Worm (Caenorhabditis elegans) whole organism, young adult: ENCODE data around the gene sas-7.
A peak's percentile ranks its signal among the peaks of the same experiment; 100 is the strongest.

Experiments
- B0035.1 ChIP-seq: sonication (generic microtip); optimal IDR thresholded peaks from 2 replicates; lab custom pipeline; 2016; ENCODE audit warnings: missing genetic modification characterization, mild to moderate bottlenecking, missing compliant biosample characterization, missing genotype, missing genetic modification reagents
- B0336.3 ChIP-seq: fragments of 200-800 bp; sonication (Bioruptor generic); IDR thresholded peaks from 2 replicates; pipeline ENCODE4 v1.3.6; 2022; ENCODE audit warnings: missing genetic modification characterization, missing compliant biosample characterization
- F23B12.7 ChIP-seq: sonication (generic microtip); optimal IDR thresholded peaks from 2 replicates; lab custom pipeline; 2017; ENCODE audit warnings: missing genetic modification characterization, mild to moderate bottlenecking, missing compliant biosample characterization, antibody characterized with exemption, moderate library complexity; ENCODE audit not compliant: insufficient read depth
- F33H1.4 ChIP-seq: fragments of 200-800 bp; sonication (Bioruptor generic); IDR thresholded peaks from 2 replicates; pipeline ENCODE4 v1.3.6; 2022; ENCODE audit warnings: missing genetic modification reagents, missing genetic modification characterization, missing compliant biosample characterization
- F37B4.10 ChIP-seq: fragments of 200-800 bp; sonication (Bioruptor generic); IDR thresholded peaks from 2 replicates; pipeline ENCODE4 v1.3.6; 2022; ENCODE audit warnings: missing genetic modification characterization, missing compliant biosample characterization
- F49E8.2 ChIP-seq: sonication (generic microtip); optimal IDR thresholded peaks from 3 replicates; lab custom pipeline; 2017; ENCODE audit warnings: missing genetic modification characterization, mild to moderate bottlenecking, missing compliant biosample characterization, antibody characterized with exemption, moderate library complexity; ENCODE audit not compliant: insufficient read depth
- F52B5.7 ChIP-seq: sonication (generic microtip); optimal IDR thresholded peaks from 2 replicates; lab custom pipeline; 2016; ENCODE audit warnings: mild to moderate bottlenecking, missing genetic modification characterization, missing compliant biosample characterization
- Y95B8A.8 ChIP-seq: fragments of 200-800 bp; sonication (Bioruptor generic); IDR thresholded peaks from 2 replicates; pipeline ENCODE4 v1.3.6; 2022; ENCODE audit warnings: missing genetic modification reagents, missing genetic modification characterization, missing compliant biosample characterization
- athp-1 ChIP-seq: sonication (generic microtip); optimal IDR thresholded peaks from 2 replicates; lab custom pipeline; 2017; ENCODE audit warnings: mild to moderate bottlenecking, missing genetic modification characterization, missing compliant biosample characterization
- attf-5 ChIP-seq: fragments of 200-800 bp; sonication (Bioruptor generic); optimal IDR thresholded peaks from 2 replicates; lab custom pipeline; 2018; ENCODE audit warnings: mild to moderate bottlenecking, missing genetic modification characterization, missing compliant biosample characterization
- attf-6 ChIP-seq: fragments of 200-800 bp; sonication (Bioruptor generic); IDR thresholded peaks from 2 replicates; pipeline ENCODE4 v1.3.6; 2022; ENCODE audit warnings: missing genetic modification reagents, missing genetic modification characterization, missing compliant biosample characterization
- cebp-1 ChIP-seq, 2 experiments: fragments of 200-800 bp in 1 of 2; sonication (Bioruptor generic) in 1 of 2; sonication (generic microtip) in 1 of 2; IDR thresholded peaks in 1 of 2; optimal IDR thresholded peaks in 1 of 2; 2 replicates each; pipeline versions ENCODE4 v1.3.6 to Lab custom; 2017 to 2022; ENCODE audit warnings: missing compliant biosample characterization in 2 of 2, missing genetic modification characterization in 2 of 2, mild to moderate bottlenecking in 1 of 2, missing genetic modification reagents in 1 of 2, moderate library complexity in 1 of 2
- ceh-40 ChIP-seq: fragments of 200-800 bp; sonication (Bioruptor generic); IDR thresholded peaks from 2 replicates; pipeline ENCODE4 v1.3.6; 2022; ENCODE audit warnings: missing genetic modification characterization, missing compliant biosample characterization
- dpff-1 ChIP-seq: sonication (generic microtip); optimal IDR thresholded peaks from 2 replicates; lab custom pipeline; 2017; ENCODE audit warnings: mild to moderate bottlenecking, missing genetic modification characterization, missing compliant biosample characterization
- hlh-26 ChIP-seq: fragments of 200-800 bp; sonication (Bioruptor generic); conservative IDR thresholded peaks from 2 replicates; pipeline ENCODE4 v1.3.6; 2022; ENCODE audit warnings: missing genetic modification reagents, missing genetic modification characterization, missing compliant biosample characterization
- hmg-20 ChIP-seq: fragments of 200-800 bp; sonication (Bioruptor generic); IDR thresholded peaks from 2 replicates; pipeline ENCODE4 v1.3.6; 2022; ENCODE audit warnings: missing genetic modification reagents, missing genetic modification characterization, missing compliant biosample characterization
- hsf-1 ChIP-seq: fragments of 200-800 bp; sonication (Bioruptor generic); IDR thresholded peaks from 2 replicates; pipeline ENCODE4 v1.3.6; 2022; ENCODE audit warnings: missing genetic modification reagents, missing genetic modification characterization, missing compliant biosample characterization
- lin-35 ChIP-seq, 3 experiments: fragments of 150-350 bp in 2 of 3; sonication (generic microtip) in 1 of 3; optimal IDR thresholded peaks; 2 replicates each; lab custom pipeline; 2014 to 2018; ENCODE audit warnings: missing biosample characterization in 3 of 3, missing genetic modification characterization in 3 of 3, missing genetic modification reagents in 3 of 3
- lin-54 ChIP-seq: fragments of 200-800 bp; sonication (Bioruptor generic); optimal IDR thresholded peaks from 2 replicates; lab custom pipeline; 2018; ENCODE audit warnings: mild to moderate bottlenecking, missing genetic modification characterization, missing compliant biosample characterization
- madf-10 ChIP-seq: sonication (generic microtip); optimal IDR thresholded peaks from 2 replicates; lab custom pipeline; 2016; ENCODE audit warnings: mild to moderate bottlenecking, missing genetic modification characterization, missing compliant biosample characterization
- madf-8 ChIP-seq: fragments of 200-800 bp; sonication (Bioruptor generic); conservative IDR thresholded peaks from 2 replicates; pipeline ENCODE4 v1.3.6; 2022; ENCODE audit warnings: missing genetic modification reagents, missing genetic modification characterization, missing compliant biosample characterization
- mel-28 ChIP-seq: sonication (generic microtip); optimal IDR thresholded peaks from 2 replicates; lab custom pipeline; 2016; ENCODE audit warnings: borderline replicate concordance, mild to moderate bottlenecking, missing genetic modification characterization, missing compliant biosample characterization
- nfya-2 ChIP-seq: fragments of 200-800 bp; sonication (Bioruptor generic); IDR thresholded peaks from 2 replicates; pipeline ENCODE4 v1.3.6; 2022; ENCODE audit warnings: missing genetic modification reagents, missing genetic modification characterization, missing compliant biosample characterization
- nfyb-1 ChIP-seq: fragments of 200-800 bp; sonication (Bioruptor generic); IDR thresholded peaks from 2 replicates; pipeline ENCODE4 v1.3.6; 2022; ENCODE audit warnings: missing genetic modification reagents, missing genetic modification characterization, missing compliant biosample characterization
- nhr-27 ChIP-seq: fragments of 200-800 bp; sonication (Bioruptor generic); optimal IDR thresholded peaks from 2 replicates; lab custom pipeline; 2018; ENCODE audit warnings: mild to moderate bottlenecking, missing genetic modification characterization, moderate library complexity, missing compliant biosample characterization
- nhr-80 ChIP-seq: sonication (generic microtip); optimal IDR thresholded peaks from 2 replicates; lab custom pipeline; 2016; ENCODE audit warnings: missing genetic modification characterization, missing compliant biosample characterization
- pha-4 ChIP-seq: fragments of 150-350 bp; sonication (generic microtip); optimal IDR thresholded peaks from 2 replicates; lab custom pipeline; 2014; ENCODE audit warnings: missing biosample characterization, missing genetic modification reagents, missing genetic modification characterization
- snpc-4 ChIP-seq, 5 experiments: fragments of 150-350 bp in 1 of 5; sonication (generic microtip) in 4 of 5; optimal IDR thresholded peaks; 2 replicates each; lab custom pipeline; 2014 to 2018; ENCODE audit warnings: missing genetic modification characterization in 5 of 5, missing biosample characterization in 3 of 5, antibody characterized with exemption in 2 of 5, mild to moderate bottlenecking in 2 of 5, missing compliant biosample characterization in 2 of 5, missing genotype in 2 of 5, moderate library complexity in 2 of 5, missing genetic modification reagents in 1 of 5
- tbp1 ChIP-seq: fragments of 200-800 bp; sonication (Bioruptor generic); optimal IDR thresholded peaks from 2 replicates; lab custom pipeline; 2018; ENCODE audit warnings: mild to moderate bottlenecking, missing genetic modification characterization, missing compliant biosample characterization
- tbx-9 ChIP-seq: sonication (generic microtip); optimal IDR thresholded peaks from 2 replicates; lab custom pipeline; 2016; ENCODE audit warnings: borderline replicate concordance, missing genetic modification characterization, inconsistent platforms, missing compliant biosample characterization

sas-7 gene

DNA sequence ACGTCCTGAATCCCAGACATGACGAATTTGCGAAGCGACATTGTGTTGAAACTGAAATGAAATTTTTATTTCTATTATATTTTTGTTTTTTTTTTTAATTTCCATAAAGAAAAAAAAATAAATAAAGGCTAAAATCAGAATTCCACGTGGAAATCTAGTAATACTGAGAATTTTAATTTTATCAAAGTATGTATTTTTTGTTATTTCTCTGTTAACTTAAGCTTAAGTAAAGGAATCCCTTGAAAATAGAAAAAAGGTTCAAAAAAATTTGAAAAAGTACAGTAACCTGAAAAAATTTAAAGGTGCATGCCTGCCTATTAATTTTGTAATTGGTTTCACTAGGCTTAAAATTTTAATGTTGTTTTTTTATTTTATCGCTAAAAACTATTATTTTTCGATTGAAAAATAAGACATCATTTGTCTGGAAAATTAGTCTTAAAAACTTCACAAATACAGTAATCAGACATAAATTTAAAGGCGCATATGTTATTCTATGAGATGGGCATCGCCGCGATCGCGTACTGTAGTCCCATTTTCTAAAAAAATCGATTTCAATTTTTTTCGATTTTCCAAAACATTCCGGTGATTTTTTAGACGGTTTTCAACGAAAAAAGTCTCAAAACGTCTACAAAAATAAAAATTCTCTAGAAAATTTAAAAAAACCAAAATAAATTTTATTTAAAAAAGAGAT lies 9.7 kb downstream of the sas-7 start, which contains the start of gene nex-2 (continued):
- TF ChIP-seq nhr-27 (tag; lab: Kevin White, UChicago) (no peak), hlh-26 (no peak), hmg-20 (GFP tag; lab: Robert Waterston, UW) (no peak), F52B5.7 (tag; lab: Kevin White, UChicago) (no peak), madf-8 (GFP tag; lab: Robert Waterston, UW) (peak; percentile 83)
- TF ChIP-seq, all 124 proteins: peak for 7

DNA sequence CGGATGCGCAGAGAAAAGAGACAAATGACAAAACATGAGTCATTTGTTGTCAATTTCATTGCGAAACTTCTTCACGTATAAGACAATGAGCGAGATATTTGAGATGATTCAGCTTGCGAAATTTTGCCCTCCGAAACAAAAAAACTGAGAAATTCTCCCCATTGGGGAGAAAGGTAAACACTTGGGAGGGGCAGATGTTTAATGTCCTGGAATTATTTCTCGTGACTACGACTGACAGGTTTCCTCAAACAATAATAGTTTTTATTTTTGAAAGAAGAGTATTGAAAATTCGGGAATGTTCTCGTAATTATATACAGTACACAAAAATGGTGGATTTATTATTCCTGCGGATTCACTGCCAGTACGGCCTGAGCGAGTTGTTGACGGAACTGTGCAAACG lies 10.4 kb downstream of the sas-7 start:
- TF ChIP-seq attf-5 (GFP tag; lab: Kevin White, UChicago) = peak; percentile 6
- no peak for TF ChIP-seq attf-6 (GFP tag; lab: Robert Waterston, UW)
- 0 out of 2 replicates have a peak, but pooled peaks have one; percentile 29 for TF ChIP-seq B0336.3 (GFP tag; lab: Robert Waterston, UW)
- TF ChIP-seq lin-35 (GFP tag; optimal IDR thresholded peaks at IDR 0.05; lab: Kevin White, UChicago) = peak in 1 of 3 experiments; percentile 11
- peak; percentile 64; the same call in 1 of the 2 replicates for TF ChIP-seq cebp-1 (GFP tag; IDR thresholded peaks at IDR 0.05; lab: Robert Waterston, UW)
- peak; percentile 94 for TF ChIP-seq cebp-1 (tag; optimal IDR thresholded peaks at IDR 0.05; lab: Kevin White, UChicago)
- TF ChIP-seq tbx-9 (tag; lab: Kevin White, UChicago) = peak; percentile 56
- no peak for TF ChIP-seq F37B4.10 (GFP tag; lab: Robert Waterston, UW)
- TF ChIP-seq tbp1 (GFP tag; lab: Kevin White, UChicago) = no peak
- TF ChIP-seq hsf-1 (GFP tag; lab: Robert Waterston, UW) = peak; percentile 70; the same call in 1 of the 2 replicates
- 0 out of 2 replicates have a peak, but pooled peaks have one; percentile 37 for TF ChIP-seq nfyb-1 (GFP tag; lab: Robert Waterston, UW)

DNA sequence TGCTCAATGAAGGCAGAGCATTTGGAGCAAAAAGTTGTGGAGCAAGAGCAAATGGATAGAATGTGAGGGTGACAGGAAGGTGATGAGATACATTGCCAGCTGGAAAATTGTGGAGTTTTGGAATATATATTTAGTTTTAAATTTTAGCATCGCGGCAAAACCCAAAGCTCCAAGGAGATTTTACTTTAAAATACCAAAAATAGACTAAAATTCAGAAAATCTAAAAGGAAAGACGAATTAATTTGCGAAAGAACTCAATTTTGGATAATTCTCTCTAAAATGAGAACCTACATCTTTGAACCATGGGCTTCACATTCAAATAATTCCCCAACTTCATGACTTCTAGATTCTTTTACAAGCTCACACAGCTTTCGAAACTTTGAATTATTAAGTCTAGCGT lies 11.7 kb downstream of the sas-7 start, which contains the start of gene T07C4.12:
Gene T07C4.12, minus strand, starts transcription at position 101 of the 400 bp plus-strand sequence.
- no peak for TF ChIP-seq B0035.1 (tag; lab: Kevin White, UChicago)
- no peak for TF ChIP-seq hmg-20 (GFP tag; lab: Robert Waterston, UW)
- no peak for TF ChIP-seq F23B12.7 (tag; lab: Kevin White, UChicago)
- no peak for TF ChIP-seq pha-4
- no peak for TF ChIP-seq F49E8.2 (tag; lab: Kevin White, UChicago)
- no peak for TF ChIP-seq tbx-9 (tag; lab: Kevin White, UChicago)
- TF ChIP-seq madf-10 (tag; lab: Kevin White, UChicago) = no peak
- TF ChIP-seq lin-54 (GFP tag; lab: Kevin White, UChicago) = no peak
- TF ChIP-seq Y95B8A.8 = no peak
- TF ChIP-seq nhr-80 (tag; lab: Kevin White, UChicago) = no peak
- no peak for TF ChIP-seq ceh-40 (GFP tag; lab: Robert Waterston, UW)
- TF ChIP-seq hsf-1 (GFP tag; lab: Robert Waterston, UW) = no peak
- no peak for TF ChIP-seq F33H1.4
- TF ChIP-seq nfya-2 (GFP tag; lab: Robert Waterston, UW) = no peak
- TF ChIP-seq mel-28 (tag; lab: Kevin White, UChicago) = no peak
- no peak for TF ChIP-seq snpc-4 (GFP tag; optimal IDR thresholded peaks at IDR 0.05; lab: Kevin White, UChicago)
- TF ChIP-seq snpc-4 (tag; optimal IDR thresholded peaks at IDR 0.05; lab: Kevin White, UChicago) = no peak
- TF ChIP-seq dpff-1 (tag; lab: Kevin White, UChicago) = no peak
- TF ChIP-seq athp-1 = no peak
- TF ChIP-seq, all 124 proteins: peak for 0
